Fruit fly (Drosophila melanogaster): ENCODE data around the gene Ubc2.
A peak's percentile ranks its signal among the peaks of the same experiment; 100 is the strongest.

Gene Ubc2

dm6 chr2L:10736993-10737756 is 30.6 kb downstream of the Ubc2 start, which contains the start of the genes Vha16-5 and CG12299 (continued):
- TF ChIP-seq Eip78C (GFP tag) (peak; percentile 85), Gug (GFP tag; IDR thresholded peaks at IDR 0.05) (no peak), fd59A (GFP tag; optimal IDR thresholded peaks at IDR 0.05) (no peak), CG7368 (GFP tag; optimal IDR thresholded peaks at IDR 0.05) (no peak), CG16779 (tag; optimal IDR thresholded peaks at IDR 0.05) (no peak), fd85E (GFP tag; optimal IDR thresholded peaks at IDR 0.05) (no peak), CG1621 (tag; optimal IDR thresholded peaks at IDR 0.05) (peak; percentile 32), dsx (GFP tag; optimal IDR thresholded peaks at IDR 0.05; ENCODE audit: poor library complexity, severe bottlenecking) (no peak), eg (GFP tag; IDR thresholded peaks at IDR 0.05) (peak; percentile 67), Ets96B (tag; optimal IDR thresholded peaks at IDR 0.05) (no peak), acj6 (GFP tag; optimal IDR thresholded peaks at IDR 0.05) (peak; percentile 73), Eip93F (GFP tag; optimal IDR thresholded peaks at IDR 0.05) (no peak), Sox15 (GFP tag; optimal IDR thresholded peaks at IDR 0.05) (peak; percentile 42), CG32006 (GFP tag; optimal IDR thresholded peaks at IDR 0.05) (no peak), CG8632 (GFP tag; optimal IDR thresholded peaks at IDR 0.05) (no peak), Hr4 (GFP tag; optimal IDR thresholded peaks at IDR 0.05) (peak; percentile 78), CG6808 (GFP tag; optimal IDR thresholded peaks at IDR 0.05) (no peak), CG31627 (GFP tag; optimal IDR thresholded peaks at IDR 0.05) (peak; percentile 78), OdsH (GFP tag; optimal IDR thresholded peaks at IDR 0.05) (no peak), Met (GFP tag; optimal IDR thresholded peaks at IDR 0.05) (no peak), CG10631 (GFP tag; optimal IDR thresholded peaks at IDR 0.05) (no peak), achi (GFP tag; optimal IDR thresholded peaks at IDR 0.05) (no peak), Sox14 (GFP tag; optimal IDR thresholded peaks at IDR 0.05) (no peak), CG10669 (GFP tag; optimal IDR thresholded peaks at IDR 0.05) (no peak), CG15336 (GFP tag; IDR thresholded peaks at IDR 0.05) (peak; percentile 17; the same call in 1 of the 2 replicates), net (GFP tag; optimal IDR thresholded peaks at IDR 0.05) (no peak), Smox (GFP tag; optimal IDR thresholded peaks at IDR 0.05) (no peak), CG3032 (tag; optimal IDR thresholded peaks at IDR 0.05) (peak; percentile 47), Hr38 (GFP tag; optimal IDR thresholded peaks at IDR 0.05) (peak; percentile 45), pdm3 (GFP tag; optimal IDR thresholded peaks at IDR 0.05) (no peak), Ets21C (GFP tag; optimal IDR thresholded peaks at IDR 0.05) (peak; percentile 65), CG11762 (GFP tag; optimal IDR thresholded peaks at IDR 0.05; ENCODE audit: insufficient read depth) (no peak), lz (GFP tag; optimal IDR thresholded peaks at IDR 0.05) (peak; percentile 79), CG4318 (GFP tag; optimal IDR thresholded peaks at IDR 0.05) (no peak), Eip75B (GFP tag; optimal IDR thresholded peaks at IDR 0.05) (no peak)

- no peak for TF ChIP-seq Met (GFP tag; optimal IDR thresholded peaks at IDR 0.05)
- TF ChIP-seq CG6808 (GFP tag; optimal IDR thresholded peaks at IDR 0.05): no peak
- TF ChIP-seq CG11902 (GFP tag; optimal IDR thresholded peaks at IDR 0.05): no peak
- TF ChIP-seq CG3919 (GFP tag; optimal IDR thresholded peaks at IDR 0.05): no peak
- no peak for TF ChIP-seq salr (GFP tag; optimal IDR thresholded peaks at IDR 0.05)
- TF ChIP-seq Lpt (GFP tag; optimal IDR thresholded peaks at IDR 0.05): no peak
- no peak for TF ChIP-seq CG10669 (GFP tag; optimal IDR thresholded peaks at IDR 0.05)
- TF ChIP-seq CG11762 (GFP tag; optimal IDR thresholded peaks at IDR 0.05; ENCODE audit: insufficient read depth): no peak
- TF ChIP-seq lz (GFP tag; optimal IDR thresholded peaks at IDR 0.05): peak; percentile 7
- TF ChIP-seq CG6163 (GFP tag; IDR thresholded peaks at IDR 0.05): 0 out of 3 replicates have a peak, but pooled peaks have one; percentile 11
- TF ChIP-seq CG6854 (GFP tag; optimal IDR thresholded peaks at IDR 0.05): no peak
- no peak for TF ChIP-seq net (GFP tag; optimal IDR thresholded peaks at IDR 0.05)
- TF ChIP-seq dsx (GFP tag; optimal IDR thresholded peaks at IDR 0.05; ENCODE audit: poor library complexity, severe bottlenecking): no peak
- no peak for TF ChIP-seq Gug (GFP tag; IDR thresholded peaks at IDR 0.05)
- TF ChIP-seq Hr39 (GFP tag; optimal IDR thresholded peaks at IDR 0.05): no peak
- no peak for TF ChIP-seq CG8119 (GFP tag; IDR thresholded peaks at IDR 0.05)
- no peak for TF ChIP-seq Smox (GFP tag; optimal IDR thresholded peaks at IDR 0.05)
- no peak for TF ChIP-seq Sox102F (GFP tag; optimal IDR thresholded peaks at IDR 0.05)
- TF ChIP-seq Eip93F (GFP tag; optimal IDR thresholded peaks at IDR 0.05): no peak
- no peak for TF ChIP-seq vri (GFP tag; optimal IDR thresholded peaks at IDR 0.05)
- TF ChIP-seq CG6792 (GFP tag; optimal IDR thresholded peaks at IDR 0.05): no peak
- TF ChIP-seq CG1621 (tag; optimal IDR thresholded peaks at IDR 0.05): no peak
- TF ChIP-seq CG10631 (GFP tag; optimal IDR thresholded peaks at IDR 0.05): no peak
- TF ChIP-seq Hr4 (GFP tag; optimal IDR thresholded peaks at IDR 0.05): peak; percentile 11
- TF ChIP-seq CG3032 (tag; optimal IDR thresholded peaks at IDR 0.05): peak; percentile 19
- TF ChIP-seq CG32006 (GFP tag; optimal IDR thresholded peaks at IDR 0.05): no peak
- no peak for TF ChIP-seq spab (GFP tag; optimal IDR thresholded peaks at IDR 0.05)
- TF ChIP-seq CG31627 (GFP tag; optimal IDR thresholded peaks at IDR 0.05): peak; percentile 1
- TF ChIP-seq CG8632 (GFP tag; optimal IDR thresholded peaks at IDR 0.05): no peak
- no peak for TF ChIP-seq Ets21C (GFP tag; optimal IDR thresholded peaks at IDR 0.05)
- TF ChIP-seq cyc (GFP tag; optimal IDR thresholded peaks at IDR 0.05): peak; percentile 10
Measured at dm6 chr2L:10735923-10736322, 31.9 kb downstream of the Ubc2 start, which contains the start of gene Nup107. Nup107 (minus strand) TSS chr2L:10736071.
